Worm (Caenorhabditis elegans) whole organism, L2 larva: ENCODE results near the gene Y73C8C.10.

Experiments
- ZK546.5 ChIP-seq: sonication (generic microtip); optimal IDR thresholded peaks from 2 replicates; lab custom pipeline; 2017; ENCODE audit warnings: missing biosample characterization, missing genetic modification characterization
- ama-1 ChIP-seq: fragments of 150-350 bp; optimal IDR thresholded peaks from 2 replicates; lab custom pipeline; 2018; ENCODE audit warnings: inconsistent platforms
- fos-1 ChIP-seq: fragments of 150-350 bp; optimal IDR thresholded peaks from 2 replicates; lab custom pipeline; 2014; ENCODE audit warnings: missing biosample characterization, missing genetic modification characterization
- gmeb-1 ChIP-seq: fragments of 150-350 bp; optimal IDR thresholded peaks from 2 replicates; lab custom pipeline; 2014; ENCODE audit warnings: missing biosample characterization, missing genetic modification characterization
- lin-39 ChIP-seq: fragments of 150-350 bp; optimal IDR thresholded peaks from 2 replicates; lab custom pipeline; 2014; ENCODE audit warnings: missing biosample characterization, missing genetic modification reagents, missing genetic modification characterization
- lsy-2 ChIP-seq, 2 experiments: fragments of 150-350 bp in 1 of 2; sonication (generic microtip) in 1 of 2; optimal IDR thresholded peaks; 2 replicates each; lab custom pipeline; 2014 to 2017; ENCODE audit warnings: missing biosample characterization in 2 of 2, missing genetic modification characterization in 2 of 2
- nhr-237 ChIP-seq: fragments of 150-350 bp; optimal IDR thresholded peaks from 2 replicates; lab custom pipeline; 2014; ENCODE audit warnings: missing biosample characterization, missing genetic modification characterization
- nhr-25 ChIP-seq: fragments of 150-350 bp; sonication (generic microtip); optimal IDR thresholded peaks from 3 replicates; lab custom pipeline; 2014; ENCODE audit warnings: missing biosample characterization, missing genetic modification characterization
- nhr-77 ChIP-seq: fragments of 150-350 bp; optimal IDR thresholded peaks from 2 replicates; lab custom pipeline; 2014; ENCODE audit warnings: missing biosample characterization, missing genetic modification characterization
- skn-1 ChIP-seq: sonication (generic microtip); optimal IDR thresholded peaks from 2 replicates; lab custom pipeline; 2017; ENCODE audit warnings: missing biosample characterization, missing genetic modification characterization
- snpc-4 ChIP-seq: fragments of 150-350 bp; optimal IDR thresholded peaks from 2 replicates; lab custom pipeline; 2014; ENCODE audit warnings: missing biosample characterization, missing genetic modification characterization
- unc-62 ChIP-seq: fragments of 150-350 bp; optimal IDR thresholded peaks from 2 replicates; lab custom pipeline; 2014; ENCODE audit warnings: missing biosample characterization, missing genetic modification reagents, missing genetic modification characterization
- ztf-11 ChIP-seq: sonication (generic microtip); optimal IDR thresholded peaks from 2 replicates; lab custom pipeline; 2017; ENCODE audit warnings: missing biosample characterization, missing genetic modification characterization

DNA sequence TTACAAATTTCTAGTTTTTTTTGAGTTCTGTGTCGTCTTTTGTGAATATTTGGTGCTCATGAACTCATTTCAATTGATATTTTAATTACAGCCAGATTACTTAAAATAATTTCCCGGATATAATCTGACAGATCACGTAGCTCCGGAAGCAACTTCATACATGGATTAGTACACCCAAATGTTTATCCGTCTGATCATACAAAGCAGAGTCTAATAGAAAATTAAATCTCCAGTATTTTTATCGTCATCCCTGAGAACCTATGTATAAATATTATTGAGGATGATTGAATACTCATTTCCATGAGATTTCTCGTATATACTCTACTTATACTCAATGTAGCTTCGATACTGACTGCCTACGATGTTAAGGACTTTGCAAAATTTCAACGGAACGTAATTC, 2.7 kb downstream of the Y73C8C.10 start, which contains the start of gene Y73C8C.12:
- TF ChIP-seq lsy-2 (tag; optimal IDR thresholded peaks at IDR 0.05; lab: Kevin White, UChicago) (no peak), fos-1 (tag; lab: Kevin White, UChicago) (no peak), ama-1 (lab: Kevin White, UChicago) (no peak), lin-39 (tag; lab: Kevin White, UChicago) (no peak), skn-1 (tag; lab: Kevin White, UChicago) (no peak), snpc-4 (tag; lab: Kevin White, UChicago) (no peak), nhr-77 (no peak), gmeb-1 (tag; lab: Kevin White, UChicago) (no peak), unc-62 (no peak), nhr-25 (tag; lab: Kevin White, UChicago) (no peak), ztf-11 (tag; lab: Kevin White, UChicago) (no peak), nhr-237 (no peak), ZK546.5 (no peak)
